Fruit fly (Drosophila melanogaster): ENCODE results near the gene CG45491.
"Not testable (repeated sequence)": the region's sequence is repeated elsewhere in the genome, so short reads cannot be mapped to it uniquely, and the experiment has no call there.

Gene CG45491

dm6 chrX:19938894-19939293, at the start of gene CG45491:
TSS of gene CG45491 (minus strand) at chrX:19938994.
- not testable (repeated sequence) for TF ChIP-seq Hr78, h, GATAd (GFP tag; optimal IDR thresholded peaks at IDR 0.05)

dm6 chrX:19964215-19964614, 25.4 kb upstream of the CG45491 start:
- TF ChIP-seq GATAd (GFP tag; optimal IDR thresholded peaks at IDR 0.05) (no peak), ey (GFP tag; optimal IDR thresholded peaks at IDR 0.05) (peak; percentile 57), psq (GFP tag; optimal IDR thresholded peaks at IDR 0.05) (peak; percentile 32), dmrt93B (GFP tag; optimal IDR thresholded peaks at IDR 0.05) (no peak), Hr83 (GFP tag; optimal IDR thresholded peaks at IDR 0.05; ENCODE audit: poor library complexity, severe bottlenecking) (no peak), Dfd (GFP tag; optimal IDR thresholded peaks at IDR 0.05) (no peak), dsf (GFP tag; optimal IDR thresholded peaks at IDR 0.05; ENCODE audit: borderline replicate concordance) (no peak), jim (GFP tag; optimal IDR thresholded peaks at IDR 0.05) (no peak), Abd-B (GFP tag; optimal IDR thresholded peaks at IDR 0.05) (no peak), Vsx2 (GFP tag; optimal IDR thresholded peaks at IDR 0.05; ENCODE audit: partially characterized antibody) (no peak), fru (GFP tag; optimal IDR thresholded peaks at IDR 0.05) (peak; percentile 49), sage (GFP tag; optimal IDR thresholded peaks at IDR 0.05) (no peak), Dif (GFP tag; optimal IDR thresholded peaks at IDR 0.05; ENCODE audit: partially characterized antibody) (no peak), Myc (optimal IDR thresholded peaks at IDR 0.05) (no peak), HLH106 (tag; optimal IDR thresholded peaks at IDR 0.05) (peak; percentile 32), OdsH (GFP tag; optimal IDR thresholded peaks at IDR 0.05) (peak; percentile 40), h (GFP tag; optimal IDR thresholded peaks at IDR 0.05) (peak; percentile 33), sv (GFP tag; optimal IDR thresholded peaks at IDR 0.05) (no peak), Hnf4 (GFP tag; optimal IDR thresholded peaks at IDR 0.05) (peak; percentile 21), Rel (GFP tag; optimal IDR thresholded peaks at IDR 0.05) (no peak), Rel (tag; optimal IDR thresholded peaks at IDR 0.05) (no peak), tai (GFP tag; optimal IDR thresholded peaks at IDR 0.05) (peak; percentile 18), Hr78 (GFP tag; optimal IDR thresholded peaks at IDR 0.05) (no peak), Sp1 (GFP tag; optimal IDR thresholded peaks at IDR 0.05) (peak; percentile 31), CrebA (GFP tag; optimal IDR thresholded peaks at IDR 0.05; ENCODE audit: borderline replicate concordance) (no peak), usp (GFP tag; optimal IDR thresholded peaks at IDR 0.05) (no peak), CG32264 (GFP tag; optimal IDR thresholded peaks at IDR 0.05) (no peak), brk (GFP tag; optimal IDR thresholded peaks at IDR 0.05) (no peak), Mio (GFP tag; optimal IDR thresholded peaks at IDR 0.05) (no peak), lola (GFP tag; optimal IDR thresholded peaks at IDR 0.05) (no peak), Jra (GFP tag; optimal IDR thresholded peaks at IDR 0.05) (no peak), woc (GFP tag; optimal IDR thresholded peaks at IDR 0.05) (no peak), CG9705 (GFP tag; optimal IDR thresholded peaks at IDR 0.05) (no peak), pan (optimal IDR thresholded peaks at IDR 0.05) (no peak), br (GFP tag; optimal IDR thresholded peaks at IDR 0.05) (peak; percentile 43), foxo (GFP tag; optimal IDR thresholded peaks at IDR 0.05) (peak in 1 of 2 experiments; percentile 61), rgr (GFP tag; optimal IDR thresholded peaks at IDR 0.05) (peak; percentile 29), N (GFP tag; optimal IDR thresholded peaks at IDR 0.05) (no peak), dl (GFP tag; optimal IDR thresholded peaks at IDR 0.05; ENCODE audit: insufficient read depth in 1 of 2, partially characterized antibody in 2 of 2) (no peak)

- TF ChIP-seq Jra (GFP tag; optimal IDR thresholded peaks at IDR 0.05) (no peak), CG32264 (GFP tag; optimal IDR thresholded peaks at IDR 0.05) (no peak), Sp1 (GFP tag; optimal IDR thresholded peaks at IDR 0.05) (no peak), pan (optimal IDR thresholded peaks at IDR 0.05) (no peak), OdsH (GFP tag; optimal IDR thresholded peaks at IDR 0.05) (no peak), psq (GFP tag; optimal IDR thresholded peaks at IDR 0.05) (no peak), CrebA (GFP tag; optimal IDR thresholded peaks at IDR 0.05; ENCODE audit: borderline replicate concordance) (no peak), Mio (GFP tag; optimal IDR thresholded peaks at IDR 0.05) (no peak), Hr83 (GFP tag; optimal IDR thresholded peaks at IDR 0.05; ENCODE audit: poor library complexity, severe bottlenecking) (no peak), Dfd (GFP tag; optimal IDR thresholded peaks at IDR 0.05) (no peak), fru (GFP tag; optimal IDR thresholded peaks at IDR 0.05) (no peak), Abd-B (GFP tag; optimal IDR thresholded peaks at IDR 0.05) (no peak), N (GFP tag; optimal IDR thresholded peaks at IDR 0.05) (no peak), tai (GFP tag; optimal IDR thresholded peaks at IDR 0.05) (no peak)
These were observed 22.1 kb upstream of the CG45491 start, which contains the start of gene Nep3 for dm6 chrX:19960881-19961347. TSS of gene Nep3 (plus strand) at chrX:19961297.
